Fruit fly (Drosophila melanogaster): ENCODE results near the gene Elp6.

The Elp6 gene

dm6 chr3R:13366561-13367518 is at the start of gene Elp6 (continued):
- TF ChIP-seq CG8119 (GFP tag; IDR thresholded peaks at IDR 0.05), result peak; percentile 56; the same call in 2 of the 3 replicates
- peak; percentile 90 for TF ChIP-seq Eip75B (GFP tag; optimal IDR thresholded peaks at IDR 0.05)
- TF ChIP-seq CG15336 (GFP tag; IDR thresholded peaks at IDR 0.05), result peak; percentile 60
- peak; percentile 28 for TF ChIP-seq CG1621 (tag; optimal IDR thresholded peaks at IDR 0.05)
- peak; percentile 88 for TF ChIP-seq CG10631 (GFP tag; optimal IDR thresholded peaks at IDR 0.05)
- peak in 1 of 2 experiments; percentile 93 for TF ChIP-seq salr (GFP tag; optimal IDR thresholded peaks at IDR 0.05)
- peak; percentile 79 for TF ChIP-seq CG6276 (GFP tag; optimal IDR thresholded peaks at IDR 0.05)
- TF ChIP-seq CG8319 (GFP tag; optimal IDR thresholded peaks at IDR 0.05), result peak; percentile 78
- peak; percentile 92 for TF ChIP-seq CG32006 (GFP tag; optimal IDR thresholded peaks at IDR 0.05)
- peak; percentile 74 for TF ChIP-seq Ets96B (tag; optimal IDR thresholded peaks at IDR 0.05)
- peak; percentile 29; the same call in 1 of the 2 replicates for TF ChIP-seq CG11294 (GFP tag; IDR thresholded peaks at IDR 0.05)

- TF ChIP-seq eg (GFP tag; IDR thresholded peaks at IDR 0.05) (0 out of 3 replicates have a peak, but pooled peaks have one; percentile 9), CG8119 (GFP tag; IDR thresholded peaks at IDR 0.05) (0 out of 3 replicates have a peak, but pooled peaks have one; percentile 19), CG6854 (GFP tag; optimal IDR thresholded peaks at IDR 0.05) (no peak)
Observed at dm6 chr3R:13415186-13415585, 48.5 kb upstream of the Elp6 start, which contains the start of gene yellow-e. TSS of gene yellow-e (minus strand) at chr3R:13415286.

dm6 chr3R:13412704-13413103 is 46.0 kb upstream of the Elp6 start:
- TF ChIP-seq Hr4 (GFP tag; optimal IDR thresholded peaks at IDR 0.05) (peak; percentile 66), CG11762 (GFP tag; optimal IDR thresholded peaks at IDR 0.05; ENCODE audit: insufficient read depth) (no peak), CG1621 (tag; optimal IDR thresholded peaks at IDR 0.05) (no peak), pdm3 (GFP tag; optimal IDR thresholded peaks at IDR 0.05) (peak; percentile 7), CG4318 (GFP tag; optimal IDR thresholded peaks at IDR 0.05) (peak; percentile 28), Eip78C (GFP tag) (peak; percentile 62), acj6 (GFP tag; optimal IDR thresholded peaks at IDR 0.05) (no peak), CG34406 (GFP tag; optimal IDR thresholded peaks at IDR 0.05) (no peak), Lpt (GFP tag; optimal IDR thresholded peaks at IDR 0.05) (peak; percentile 5), CG8119 (GFP tag; IDR thresholded peaks at IDR 0.05) (0 out of 3 replicates have a peak, but pooled peaks have one; percentile 43), eg (GFP tag; IDR thresholded peaks at IDR 0.05) (peak; percentile 51; the same call in 2 of the 3 replicates), CG6276 (GFP tag; optimal IDR thresholded peaks at IDR 0.05) (peak; percentile 50), CG32006 (GFP tag; optimal IDR thresholded peaks at IDR 0.05) (peak; percentile 67), Blimp-1 (GFP tag; optimal IDR thresholded peaks at IDR 0.05) (no peak), CG10669 (GFP tag; optimal IDR thresholded peaks at IDR 0.05) (no peak), CG15336 (GFP tag; IDR thresholded peaks at IDR 0.05) (peak; percentile 40; the same call in 1 of the 2 replicates)

DNA sequence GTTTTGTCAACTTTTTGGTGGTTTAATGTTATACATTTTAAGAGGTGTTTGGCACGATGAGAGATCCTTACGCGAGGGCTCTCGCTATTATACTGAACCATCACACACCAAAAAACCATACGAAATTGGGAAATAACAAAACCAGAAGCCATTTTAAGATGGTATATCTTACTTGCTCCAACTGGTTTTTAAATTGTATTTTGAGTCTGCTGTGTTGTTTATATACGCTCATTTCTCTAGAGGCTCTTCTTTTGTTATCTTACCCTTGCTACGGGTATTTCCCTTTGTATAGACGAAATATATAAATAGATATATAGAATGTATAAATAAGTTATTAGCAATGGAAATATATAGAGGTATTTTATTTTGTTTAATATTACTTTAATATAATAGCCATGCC is 40.2 kb upstream of the Elp6 start, which contains the start of gene yellow-e2:
yellow-e2 (minus strand) TSS at position 101 of the 400 bp plus-strand sequence.
- TF ChIP-seq Sox15 (GFP tag; optimal IDR thresholded peaks at IDR 0.05) (no peak), Ets21C (GFP tag; optimal IDR thresholded peaks at IDR 0.05) (no peak), Sox14 (GFP tag; optimal IDR thresholded peaks at IDR 0.05) (no peak), CG10631 (GFP tag; optimal IDR thresholded peaks at IDR 0.05) (no peak), CG9139 (GFP tag; optimal IDR thresholded peaks at IDR 0.05) (no peak), CG6276 (GFP tag; optimal IDR thresholded peaks at IDR 0.05) (no peak), eg (GFP tag; IDR thresholded peaks at IDR 0.05) (no peak), Lpt (GFP tag; optimal IDR thresholded peaks at IDR 0.05) (no peak), Sox102F (GFP tag; optimal IDR thresholded peaks at IDR 0.05) (no peak), CG31627 (GFP tag; optimal IDR thresholded peaks at IDR 0.05) (no peak), pdm3 (GFP tag; optimal IDR thresholded peaks at IDR 0.05) (no peak), ss (GFP tag; optimal IDR thresholded peaks at IDR 0.05) (no peak), Gug (GFP tag; IDR thresholded peaks at IDR 0.05) (no peak), CG6792 (GFP tag; optimal IDR thresholded peaks at IDR 0.05) (no peak), CG3032 (tag; optimal IDR thresholded peaks at IDR 0.05) (no peak), Eip78C (GFP tag) (peak; percentile 1), CG4318 (GFP tag; optimal IDR thresholded peaks at IDR 0.05) (no peak), CG8119 (GFP tag; IDR thresholded peaks at IDR 0.05) (no peak), CG7368 (GFP tag; optimal IDR thresholded peaks at IDR 0.05) (no peak), dsx (GFP tag; optimal IDR thresholded peaks at IDR 0.05; ENCODE audit: poor library complexity, severe bottlenecking) (peak; percentile 23), CG32006 (GFP tag; optimal IDR thresholded peaks at IDR 0.05) (no peak), CG15336 (GFP tag; IDR thresholded peaks at IDR 0.05) (no peak), svp (GFP tag) (peak; percentile 55), CG1621 (tag; optimal IDR thresholded peaks at IDR 0.05) (no peak), CG8632 (GFP tag; optimal IDR thresholded peaks at IDR 0.05) (no peak)
